Fruit fly (Drosophila melanogaster): ENCODE measurements around the gene bip1.

bip1 gene

dm6 chr3L:8028493-8029193 is 29.9 kb downstream of the bip1 start (continued):
- TF ChIP-seq CG15514 (GFP tag; optimal IDR thresholded peaks at IDR 0.05) (no peak), lov (optimal IDR thresholded peaks at IDR 0.05) (no peak), lov (GFP tag; IDR thresholded peaks at IDR 0.05) (no peak), gcm (GFP tag; optimal IDR thresholded peaks at IDR 0.05) (no peak), CG13424 (tag; optimal IDR thresholded peaks at IDR 0.05) (no peak), z (GFP tag; IDR thresholded peaks at IDR 0.05) (peak; percentile 85), CG18011 (GFP tag; optimal IDR thresholded peaks at IDR 0.05) (peak; percentile 92), CG3281 (GFP tag; optimal IDR thresholded peaks at IDR 0.05) (no peak), nmo (GFP tag; optimal IDR thresholded peaks at IDR 0.05) (no peak), Asciz (GFP tag; optimal IDR thresholded peaks at IDR 0.05) (no peak), Optix (GFP tag; IDR thresholded peaks at IDR 0.05) (no peak), Bdp1 (GFP tag; optimal IDR thresholded peaks at IDR 0.05) (peak; percentile 98), CG11085 (GFP tag; IDR thresholded peaks at IDR 0.05) (no peak), CG3726 (GFP tag; IDR thresholded peaks at IDR 0.05) (no peak), CG34422 (GFP tag; IDR thresholded peaks at IDR 0.05) (no peak; the same call in 2 of the 3 replicates), maf-S (GFP tag; optimal IDR thresholded peaks at IDR 0.05) (no peak), sob (GFP tag; IDR thresholded peaks at IDR 0.05) (no peak), CG14860 (GFP tag; IDR thresholded peaks at IDR 0.05; ENCODE audit: partially characterized antibody) (no peak), lilli (GFP tag; optimal IDR thresholded peaks at IDR 0.05) (no peak), Rx (GFP tag; IDR thresholded peaks at IDR 0.05) (no peak), lmd (GFP tag; IDR thresholded peaks at IDR 0.05) (no peak), repo (GFP tag; optimal IDR thresholded peaks at IDR 0.05) (no peak), zen2 (GFP tag; IDR thresholded peaks at IDR 0.05; ENCODE audit: partially characterized antibody) (peak; percentile 62; the same call in 2 of the 3 replicates), Oli (tag; optimal IDR thresholded peaks at IDR 0.05) (no peak), fd3F (GFP tag; optimal IDR thresholded peaks at IDR 0.05) (no peak), Neu2 (GFP tag; optimal IDR thresholded peaks at IDR 0.05; ENCODE audit: borderline replicate concordance) (no peak), Doc3 (GFP tag; IDR thresholded peaks at IDR 0.05; ENCODE audit: partially characterized antibody) (no peak), hth (optimal IDR thresholded peaks at IDR 0.05) (no peak), CG13123 (GFP tag; optimal IDR thresholded peaks at IDR 0.05) (no peak), Hmx (GFP tag; optimal IDR thresholded peaks at IDR 0.05) (no peak), CG17385 (GFP tag; optimal IDR thresholded peaks at IDR 0.05) (no peak), crp (GFP tag; optimal IDR thresholded peaks at IDR 0.05) (peak in 1 of 2 experiments; percentile 49), mirr (GFP tag; optimal IDR thresholded peaks at IDR 0.05) (peak; percentile 46), CG15073 (GFP tag; optimal IDR thresholded peaks at IDR 0.05) (no peak), CG14050 (GFP tag; IDR thresholded peaks at IDR 0.05) (no peak), CG18262 (tag; optimal IDR thresholded peaks at IDR 0.05) (no peak), bcd (GFP tag; optimal IDR thresholded peaks at IDR 0.05) (no peak), sens (GFP tag) (peak; percentile 25), CG10147 (GFP tag; optimal IDR thresholded peaks at IDR 0.05) (peak; percentile 45), slou (GFP tag; optimal IDR thresholded peaks at IDR 0.05) (no peak), grn (GFP tag; optimal IDR thresholded peaks at IDR 0.05) (no peak), Pdp1 (GFP tag; optimal IDR thresholded peaks at IDR 0.05) (peak in 1 of 2 experiments; percentile 74), Lhr (GFP tag; optimal IDR thresholded peaks at IDR 0.05) (no peak), Six4 (GFP tag; optimal IDR thresholded peaks at IDR 0.05) (no peak), otp (GFP tag; IDR thresholded peaks at IDR 0.05) (no peak), bbx (GFP tag; IDR thresholded peaks at IDR 0.05; ENCODE audit: partially characterized antibody) (peak; percentile 70), pho (GFP tag; optimal IDR thresholded peaks at IDR 0.05) (no peak), PHDP (tag; optimal IDR thresholded peaks at IDR 0.05) (no peak), Antp (GFP tag; optimal IDR thresholded peaks at IDR 0.05) (no peak), lab (GFP tag; optimal IDR thresholded peaks at IDR 0.05) (no peak)
